Fruit fly (Drosophila melanogaster) whole organism, wandering third instar larva: ENCODE measurements around the gene Axud1.
A peak's percentile ranks its signal among the peaks of the same experiment; 100 is the strongest.

ENCODE experiments used
- CG9705 ChIP-seq: fragments of 200-800 bp; sonication (Bioruptor generic); optimal IDR thresholded peaks from 2 replicates; lab custom pipeline; 2018; ENCODE audit warnings: missing biosample characterization, mild to moderate bottlenecking, missing genetic modification characterization
- Dfd ChIP-seq: fragments of >200 bp; optimal IDR thresholded peaks from 2 replicates; lab custom pipeline; 2017; ENCODE audit warnings: missing biosample characterization, missing genetic modification characterization
- Jra ChIP-seq: sonication (Bioruptor generic); optimal IDR thresholded peaks from 2 replicates; lab custom pipeline; 2016; ENCODE audit warnings: missing biosample characterization, missing genetic modification characterization
- N ChIP-seq: fragments of >200 bp; optimal IDR thresholded peaks from 2 replicates; lab custom pipeline; 2018; ENCODE audit warnings: missing biosample characterization, missing external identifiers, missing genetic modification characterization
- Rel ChIP-seq, 2 experiments: fragments of 200-800 bp; sonication (Bioruptor generic) in 1 of 2; optimal IDR thresholded peaks; 2 replicates in 1 of 2; 3 replicates in 1 of 2; lab custom pipeline; 2016 to 2019; ENCODE audit warnings: mild to moderate bottlenecking in 2 of 2, missing biosample characterization in 2 of 2, missing genetic modification characterization in 2 of 2, moderate library complexity in 1 of 2
- br ChIP-seq: fragments of 200-800 bp; sonication (Bioruptor generic); optimal IDR thresholded peaks from 2 replicates; lab custom pipeline; 2016; ENCODE audit warnings: missing biosample characterization, missing genetic modification characterization
- ey ChIP-seq: fragments of 200-800 bp; sonication (Bioruptor generic); optimal IDR thresholded peaks from 2 replicates; lab custom pipeline; 2016; ENCODE audit warnings: missing biosample characterization, missing genetic modification characterization
- h ChIP-seq: fragments of 200-800 bp; sonication (Bioruptor generic); optimal IDR thresholded peaks from 3 replicates; lab custom pipeline; 2016; ENCODE audit warnings: missing biosample characterization, mild to moderate bottlenecking, missing genetic modification characterization
- jim ChIP-seq: fragments of 175-275, 200-325 bp; sonication (Bioruptor generic); optimal IDR thresholded peaks from 2 replicates; lab custom pipeline; 2016; ENCODE audit warnings: missing biosample characterization, mild to moderate bottlenecking, missing genetic modification characterization
- pan ChIP-seq: fragments of >200 bp; optimal IDR thresholded peaks from 2 replicates; lab custom pipeline; 2017
- sage ChIP-seq: fragments of 200-800 bp; sonication (Bioruptor generic); optimal IDR thresholded peaks from 2 replicates; lab custom pipeline; 2016; ENCODE audit warnings: missing biosample characterization, mild to moderate bottlenecking, missing genetic modification characterization
- sv ChIP-seq: fragments of 200-800 bp; sonication (Bioruptor generic); optimal IDR thresholded peaks from 3 replicates; lab custom pipeline; 2016; ENCODE audit warnings: missing biosample characterization, missing genetic modification characterization
- tai ChIP-seq: sonication (Bioruptor generic); optimal IDR thresholded peaks from 2 replicates; lab custom pipeline; 2016; ENCODE audit warnings: missing biosample characterization, missing genetic modification characterization

dm6 chr2L:2380805-2381204, 15.7 kb downstream of the Axud1 start, which contains the start of gene Eogt:
- peak; percentile 89 for TF ChIP-seq h (GFP tag; lab: Kevin White, UChicago)
- TF ChIP-seq br (GFP tag; lab: Kevin White, UChicago): peak; percentile 81
- TF ChIP-seq tai (GFP tag; lab: Kevin White, UChicago): no peak
- TF ChIP-seq Dfd (GFP tag; lab: Kevin White, UChicago): no peak
- peak; percentile 85 for TF ChIP-seq sv (GFP tag; lab: Kevin White, UChicago)
- TF ChIP-seq Jra (GFP tag; lab: Kevin White, UChicago): no peak
- peak; percentile 85 for TF ChIP-seq ey (GFP tag; lab: Kevin White, UChicago)
- TF ChIP-seq sage (GFP tag; lab: Kevin White, UChicago): no peak
- no peak for TF ChIP-seq Rel (GFP tag; optimal IDR thresholded peaks at IDR 0.05; lab: Kevin White, UChicago)
- TF ChIP-seq Rel (tag; optimal IDR thresholded peaks at IDR 0.05; lab: Kevin White, UChicago): peak; percentile 76
- TF ChIP-seq CG9705 (GFP tag; lab: Kevin White, UChicago): peak; percentile 91
- peak; percentile 15 for TF ChIP-seq jim (GFP tag; lab: Kevin White, UChicago)
- no peak for TF ChIP-seq pan (lab: Kevin White, UChicago)
- TF ChIP-seq N (GFP tag; lab: Kevin White, UChicago): no peak
